Fruit fly (Drosophila melanogaster): ENCODE results near the gene Pdp1.
A peak's percentile ranks its signal among the peaks of the same experiment; 100 is the strongest.

Pdp1 gene

dm6 chr3L:7842537-7842936, 24.6 kb downstream of the Pdp1 start (continued):
- TF ChIP-seq exex (tag; optimal IDR thresholded peaks at IDR 0.05): peak; percentile 50
- no peak for TF ChIP-seq slp2 (GFP tag; optimal IDR thresholded peaks at IDR 0.05)
- no peak for TF ChIP-seq HHEX (GFP tag; optimal IDR thresholded peaks at IDR 0.05)
- no peak for TF ChIP-seq Dip2 (GFP tag; IDR thresholded peaks at IDR 0.05)
- TF ChIP-seq CG2120 (GFP tag; optimal IDR thresholded peaks at IDR 0.05): no peak
- peak in 1 of 2 experiments; percentile 98 for TF ChIP-seq Pdp1 (GFP tag; optimal IDR thresholded peaks at IDR 0.05)
- TF ChIP-seq sna (GFP tag; IDR thresholded peaks at IDR 0.05; ENCODE audit: partially characterized antibody): no peak
- no peak for TF ChIP-seq CG7745 (tag; optimal IDR thresholded peaks at IDR 0.05)
- peak; percentile 7 for TF ChIP-seq NfI (GFP tag; optimal IDR thresholded peaks at IDR 0.05)
- no peak for TF ChIP-seq CG8359 (GFP tag; optimal IDR thresholded peaks at IDR 0.05; ENCODE audit: borderline replicate concordance)
- TF ChIP-seq CG6765 (GFP tag; optimal IDR thresholded peaks at IDR 0.05): no peak
- TF ChIP-seq CG4730 (GFP tag; IDR thresholded peaks at IDR 0.05): no peak
- no peak for TF ChIP-seq tap (tag; optimal IDR thresholded peaks at IDR 0.05)
- peak; percentile 34 for TF ChIP-seq sens (GFP tag)
- TF ChIP-seq CG4820 (GFP tag; optimal IDR thresholded peaks at IDR 0.05): no peak
- TF ChIP-seq Taf1 (GFP tag; IDR thresholded peaks at IDR 0.05): no peak
- no peak for TF ChIP-seq slou (GFP tag; optimal IDR thresholded peaks at IDR 0.05)
- TF ChIP-seq CG32532 (GFP tag; IDR thresholded peaks at IDR 0.05): no peak
- no peak for TF ChIP-seq CG17359 (tag; optimal IDR thresholded peaks at IDR 0.05)
- TF ChIP-seq CG5953 (GFP tag; IDR thresholded peaks at IDR 0.05): no peak
- TF ChIP-seq psq (GFP tag; optimal IDR thresholded peaks at IDR 0.05): no peak
- TF ChIP-seq Mad (GFP tag; optimal IDR thresholded peaks at IDR 0.05): no peak
- no peak for TF ChIP-seq CG6272 (GFP tag; IDR thresholded peaks at IDR 0.05)
- 0 out of 2 replicates have a peak, but pooled peaks have one; percentile 8 for TF ChIP-seq Atf6 (GFP tag; IDR thresholded peaks at IDR 0.05)
- TF ChIP-seq CG7357 (GFP tag; IDR thresholded peaks at IDR 0.05): no peak
- no peak for TF ChIP-seq CG4854 (GFP tag; optimal IDR thresholded peaks at IDR 0.05)
- TF ChIP-seq ac (GFP tag; optimal IDR thresholded peaks at IDR 0.05): no peak
- TF ChIP-seq CG3838 (GFP tag; optimal IDR thresholded peaks at IDR 0.05): no peak

dm6 chr3L:7842117-7842516, 25.1 kb downstream of the Pdp1 start:
- peak; percentile 29 for TF ChIP-seq sug (tag; optimal IDR thresholded peaks at IDR 0.05)
- 0 out of 3 replicates have a peak, but pooled peaks have one; percentile 6 for TF ChIP-seq CG16813 (GFP tag; IDR thresholded peaks at IDR 0.05; ENCODE audit: partially characterized antibody)
- no peak for TF ChIP-seq gro (GFP tag; optimal IDR thresholded peaks at IDR 0.05)
- peak; percentile 93 for TF ChIP-seq exex (tag; optimal IDR thresholded peaks at IDR 0.05)
- peak; percentile 10 for TF ChIP-seq mirr (GFP tag; optimal IDR thresholded peaks at IDR 0.05)

- TF ChIP-seq run (tag; optimal IDR thresholded peaks at IDR 0.05) (no peak), CG12104 (GFP tag; optimal IDR thresholded peaks at IDR 0.05) (no peak), B-H1 (GFP tag; IDR thresholded peaks at IDR 0.05) (peak; percentile 44; the same call in 2 of the 3 replicates), CG18599 (GFP tag; optimal IDR thresholded peaks at IDR 0.05) (peak; percentile 35), ssp (GFP tag; IDR thresholded peaks at IDR 0.05) (0 out of 2 replicates have a peak, but pooled peaks have one; percentile 33), CG12769 (tag; optimal IDR thresholded peaks at IDR 0.05) (peak; percentile 2), D19A (tag; optimal IDR thresholded peaks at IDR 0.05) (no peak), CG17359 (tag; optimal IDR thresholded peaks at IDR 0.05) (peak; percentile 0), gce (GFP tag; IDR thresholded peaks at IDR 0.05) (0 out of 3 replicates have a peak, but pooled peaks have one; percentile 14), pan (optimal IDR thresholded peaks at IDR 0.05) (no peak), pan (GFP tag; optimal IDR thresholded peaks at IDR 0.05 in 1 of 2, IDR thresholded peaks at IDR 0.05 in 1 of 2) (peak in 1 of 2 experiments; percentile 61), Pdp1 (GFP tag; optimal IDR thresholded peaks at IDR 0.05) (peak in 1 of 2 experiments; percentile 44), ken (GFP tag; IDR thresholded peaks at IDR 0.05) (0 out of 3 replicates have a peak, but pooled peaks have one; percentile 13), vvl (GFP tag; IDR thresholded peaks at IDR 0.05) (peak; percentile 47; the same call in 1 of the 2 replicates), Rfx (GFP tag; IDR thresholded peaks at IDR 0.05) (0 out of 2 replicates have a peak, but pooled peaks have one; percentile 3), GATAe (GFP tag; conservative IDR thresholded peaks at IDR 0.05) (no peak), CG33557 (GFP tag; optimal IDR thresholded peaks at IDR 0.05) (no peak), Blimp-1 (GFP tag; optimal IDR thresholded peaks at IDR 0.05) (peak; percentile 11)
Measured at dm6 chr3L:7841254-7841964, 25.8 kb downstream of the Pdp1 start.
